Fruit fly (Drosophila melanogaster) whole organism, embryonic: ENCODE data around the gene Z600.

Experiments
- Bdp1 ChIP-seq: fragments of 200-800 bp; sonication (Bioruptor generic); optimal IDR thresholded peaks from 3 replicates; lab custom pipeline; 2016; ENCODE audit warnings: missing biosample characterization, missing genetic modification characterization
- C15 ChIP-seq: fragments of 200-800 bp; sonication (Bioruptor generic); IDR thresholded peaks from 3 replicates; pipeline ENCODE4 v1.3.6; 2022; ENCODE audit warnings: missing biosample characterization, missing genetic modification characterization
- CG1024 ChIP-seq: fragments of 200-800 bp; sonication (Bioruptor generic); IDR thresholded peaks from 2 replicates; pipeline ENCODE4 v1.3.6; 2022; ENCODE audit warnings: missing biosample characterization, missing genetic modification characterization
- CG14860 ChIP-seq: fragments of 200-800 bp; sonication (Bioruptor generic); IDR thresholded peaks from 3 replicates; pipeline ENCODE4 v1.3.6; 2022; ENCODE audit warnings: missing biosample characterization, missing genetic modification characterization; ENCODE audit not compliant: partially characterized antibody
- CG15479 ChIP-seq: fragments of 200-800 bp; sonication (Bioruptor generic); optimal IDR thresholded peaks from 3 replicates; lab custom pipeline; 2019; ENCODE audit warnings: missing biosample characterization, mild to moderate bottlenecking, missing genetic modification characterization, moderate library complexity
- CG30431 ChIP-seq: fragments of 200-800 bp; sonication (Bioruptor generic); optimal IDR thresholded peaks from 2 replicates; lab custom pipeline; 2017; ENCODE audit warnings: missing biosample characterization, missing genetic modification characterization
- CG7987 ChIP-seq: fragments of 200-800 bp; sonication (Bioruptor generic); optimal IDR thresholded peaks from 2 replicates; lab custom pipeline; 2018; ENCODE audit warnings: missing biosample characterization, mild to moderate bottlenecking, missing genetic modification characterization, moderate library complexity
- CG8290 ChIP-seq, 3 experiments: fragments of 200-800 bp; sonication (Bioruptor generic); optimal IDR thresholded peaks; 2 replicates each; lab custom pipeline; 2016 to 2019; ENCODE audit warnings: missing biosample characterization in 3 of 3, missing genetic modification characterization in 3 of 3, mild to moderate bottlenecking in 2 of 3, moderate library complexity in 1 of 3
- CG9727 ChIP-seq: fragments of 200-800 bp; sonication (Bioruptor generic); optimal IDR thresholded peaks from 3 replicates; lab custom pipeline; 2017; ENCODE audit warnings: missing biosample characterization, mild to moderate bottlenecking, missing genetic modification characterization
- CrebB ChIP-seq: fragments of 200-800 bp; sonication (Bioruptor generic); optimal IDR thresholded peaks from 3 replicates; lab custom pipeline; 2018; ENCODE audit warnings: missing biosample characterization, mild to moderate bottlenecking, missing genetic modification characterization
- E2f2 ChIP-seq: fragments of 200-800 bp; sonication (Bioruptor generic); IDR thresholded peaks from 2 replicates; pipeline ENCODE4 v1.3.6; 2022; ENCODE audit warnings: missing biosample characterization, missing genetic modification characterization
- Eip74EF ChIP-seq, 2 experiments: fragments of 200-800 bp in 1 of 2; fragments of >200 bp in 1 of 2; sonication (Bioruptor generic) in 1 of 2; optimal IDR thresholded peaks; 2 replicates each; lab custom pipeline; 2017 to 2019; ENCODE audit warnings: missing biosample characterization in 2 of 2, missing genetic modification characterization in 2 of 2, mild to moderate bottlenecking in 1 of 2, moderate library complexity in 1 of 2
- Hr3 ChIP-seq: fragments of 200-800 bp; sonication (Bioruptor generic); optimal IDR thresholded peaks from 3 replicates; lab custom pipeline; 2016; ENCODE audit warnings: missing biosample characterization, missing genetic modification characterization
- MBD-R2 ChIP-seq: fragments of 200-800 bp; sonication (Bioruptor generic); IDR thresholded peaks from 2 replicates; pipeline ENCODE4 v1.3.6; 2022; ENCODE audit warnings: missing biosample characterization, missing genetic modification characterization
- NC2α ChIP-seq: fragments of 200-800 bp; sonication (Bioruptor generic); optimal IDR thresholded peaks from 2 replicates; lab custom pipeline; 2016; ENCODE audit warnings: missing biosample characterization, missing genetic modification characterization
- br ChIP-seq: fragments of >200 bp; optimal IDR thresholded peaks from 2 replicates; lab custom pipeline; 2017
- dmrt11E ChIP-seq: fragments of 200-800 bp; sonication (Bioruptor generic); optimal IDR thresholded peaks from 3 replicates; lab custom pipeline; 2018; ENCODE audit warnings: missing biosample characterization, mild to moderate bottlenecking, missing genetic modification characterization, moderate library complexity
- zfh1 ChIP-seq: fragments of 200-800 bp; sonication (Bioruptor generic); IDR thresholded peaks from 3 replicates; pipeline ENCODE4 v1.3.6; 2022; ENCODE audit warnings: missing biosample characterization, missing genetic modification characterization

Z600 gene

DNA sequence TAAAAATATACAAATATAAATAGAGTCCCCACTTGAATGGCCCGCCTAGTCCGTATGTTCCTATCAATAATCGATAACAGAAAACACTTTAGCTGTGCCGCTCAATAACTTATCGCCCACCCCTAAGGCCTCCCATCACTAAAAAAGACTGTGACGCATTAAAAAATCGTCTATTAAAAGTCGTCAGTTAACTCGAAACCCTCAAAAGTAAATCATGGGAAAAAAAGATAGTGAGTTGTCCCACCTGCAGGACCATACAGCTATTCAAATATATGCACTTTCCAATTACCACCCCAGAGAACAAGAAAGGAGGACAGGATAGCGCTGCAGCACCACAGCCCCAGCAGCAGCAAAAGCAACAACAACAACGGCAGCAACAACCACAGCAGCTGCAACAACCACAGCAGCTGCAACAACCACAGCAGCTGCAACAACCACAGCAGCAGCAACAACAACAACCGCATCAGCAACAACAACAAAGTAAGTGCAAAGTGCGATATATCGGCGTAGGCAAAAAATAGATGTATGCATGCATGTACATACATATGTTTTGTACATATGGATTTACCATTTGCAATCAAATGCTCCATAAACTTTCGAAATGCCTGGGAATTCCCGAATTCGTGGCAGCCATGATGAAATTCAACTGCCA lies 45.3 kb downstream of the Z600 start, which contains the start of gene AGO2 (continued):
- no peak for TF ChIP-seq CG30431 (GFP tag; lab: Kevin White, UChicago)
- TF ChIP-seq Eip74EF (GFP tag; optimal IDR thresholded peaks at IDR 0.05; lab: Kevin White, UChicago), result peak in 1 of 2 experiments; percentile 29
- no peak for TF ChIP-seq C15 (GFP tag; lab: Robert Waterston, UW)
- TF ChIP-seq CG8290 (GFP tag; optimal IDR thresholded peaks at IDR 0.05; lab: Kevin White, UChicago), result peak; percentile 2
- no peak for TF ChIP-seq CG8290 (tag; optimal IDR thresholded peaks at IDR 0.05; lab: Kevin White, UChicago)
- no peak for TF ChIP-seq br (lab: Kevin White, UChicago)
- TF ChIP-seq Hr3 (GFP tag; lab: Kevin White, UChicago), result no peak
- peak; percentile 59; the same call in 2 of the 3 replicates for TF ChIP-seq CG14860 (GFP tag; lab: Robert Waterston, UW)
- TF ChIP-seq E2f2 (GFP tag; lab: Robert Waterston, UW), result peak; percentile 94
- no peak for TF ChIP-seq CG1024 (GFP tag; lab: Robert Waterston, UW)
- TF ChIP-seq NC2α (GFP tag; lab: Kevin White, UChicago), result no peak
- peak; percentile 30 for TF ChIP-seq CrebB (tag; lab: Kevin White, UChicago)
- no peak for TF ChIP-seq zfh1 (GFP tag; lab: Robert Waterston, UW)
- TF ChIP-seq CG15479 (GFP tag; lab: Kevin White, UChicago), result no peak
- peak; percentile 24; the same call in 1 of the 2 replicates for TF ChIP-seq MBD-R2 (GFP tag; lab: Robert Waterston, UW)
- TF ChIP-seq CG9727, result no peak
- no peak for TF ChIP-seq Bdp1
- TF ChIP-seq CG7987 (GFP tag; lab: Kevin White, UChicago), result no peak
- no peak for TF ChIP-seq dmrt11E
